Worm (Caenorhabditis elegans): ENCODE data around the gene gipc-1.

- no peak for TF ChIP-seq unc-62 (GFP tag; optimal IDR thresholded peaks at IDR 0.05)
- no peak for TF ChIP-seq nhr-237 (tag; optimal IDR thresholded peaks at IDR 0.05)
- no peak for TF ChIP-seq ces-1 (GFP tag; optimal IDR thresholded peaks at IDR 0.05)
- no peak for TF ChIP-seq nhr-76 (tag; optimal IDR thresholded peaks at IDR 0.05)
These were observed 11.5 kb upstream of the gipc-1 start, which contains the start of gene C35D10.6 for ce11 chrIII:4859039-4859438.

All from whole organism, mixed stage, embryonic.